Worm (Caenorhabditis elegans): Measurements from ENCODE around the gene apn-1.

ce11 chrII:8015483-8015938 lies 31.9 kb upstream of the apn-1 start:
- TF ChIP-seq T22C8.4 (GFP tag; IDR thresholded peaks at IDR 0.05) (0 out of 2 replicates have a peak, but pooled peaks have one; percentile 13), ref-1 (GFP tag; conservative IDR thresholded peaks at IDR 0.05) (no peak), ztf-23 (GFP tag; IDR thresholded peaks at IDR 0.05) (no peak), flt-1 (GFP tag; IDR thresholded peaks at IDR 0.05) (no peak)
